Worm (Caenorhabditis elegans) whole organism, L4 larva: Measurements from ENCODE around the gene Y75B8A.7.
A peak's percentile ranks its signal among the peaks of the same experiment; 100 is the strongest.

ENCODE experiments used
- F10B5.3 ChIP-seq: sonication (generic microtip); optimal IDR thresholded peaks from 2 replicates; lab custom pipeline; 2016; ENCODE audit warnings: mild to moderate bottlenecking, missing genetic modification characterization, missing compliant biosample characterization
- F26F4.8 ChIP-seq: fragments of 200-800 bp; sonication (Bioruptor generic); conservative IDR thresholded peaks from 2 replicates; pipeline ENCODE4 v1.3.6; 2022; ENCODE audit warnings: missing genetic modification characterization, missing compliant biosample characterization
- F37D6.2 ChIP-seq: sonication (generic microtip); optimal IDR thresholded peaks from 2 replicates; lab custom pipeline; 2016; ENCODE audit warnings: mild to moderate bottlenecking, missing genetic modification characterization, missing compliant biosample characterization
- F49E8.2 ChIP-seq: sonication (generic microtip); optimal IDR thresholded peaks from 2 replicates; lab custom pipeline; 2016; ENCODE audit warnings: missing compliant biosample characterization, mild to moderate bottlenecking, missing genetic modification characterization, borderline replicate concordance
- T20F7.1 ChIP-seq: fragments of 200-800 bp; sonication (Bioruptor generic); optimal IDR thresholded peaks from 2 replicates; lab custom pipeline; 2018; ENCODE audit warnings: mild to moderate bottlenecking, missing genetic modification characterization, missing compliant biosample characterization
- Y105C5A.15 ChIP-seq: fragments of 200-800 bp; sonication (Bioruptor generic); IDR thresholded peaks from 2 replicates; pipeline ENCODE4 v1.3.6; 2022; ENCODE audit warnings: missing genetic modification characterization, missing compliant biosample characterization
- aly-2 ChIP-seq: sonication (generic microtip); optimal IDR thresholded peaks from 2 replicates; lab custom pipeline; 2018; ENCODE audit warnings: missing biosample characterization, missing genetic modification characterization
- arid-1 ChIP-seq: fragments of 200-800 bp; sonication (Bioruptor generic); conservative IDR thresholded peaks from 2 replicates; pipeline ENCODE4 v1.3.6; 2022; ENCODE audit warnings: missing genetic modification reagents, missing genetic modification characterization, missing compliant biosample characterization
- attf-4 ChIP-seq: sonication (generic microtip); optimal IDR thresholded peaks from 3 replicates; lab custom pipeline; 2017; ENCODE audit warnings: missing biosample characterization, missing genetic modification characterization
- ceh-20 ChIP-seq: fragments of 200-800 bp; sonication (Bioruptor generic); IDR thresholded peaks from 2 replicates; pipeline ENCODE4 v1.3.6; 2022; ENCODE audit warnings: missing genetic modification reagents, missing genetic modification characterization, missing compliant biosample characterization
- ceh-32 ChIP-seq: sonication (generic microtip); optimal IDR thresholded peaks from 2 replicates; lab custom pipeline; 2016; ENCODE audit warnings: mild to moderate bottlenecking, missing genetic modification characterization, missing compliant biosample characterization; ENCODE audit not compliant: poor library complexity
- ceh-44 ChIP-seq: fragments of 200-800 bp; sonication (Bioruptor generic); IDR thresholded peaks from 2 replicates; pipeline ENCODE4 v1.3.6; 2022; ENCODE audit warnings: missing genetic modification reagents, missing genetic modification characterization, missing compliant biosample characterization
- ceh-62 ChIP-seq: sonication (generic microtip); optimal IDR thresholded peaks from 2 replicates; lab custom pipeline; 2017; ENCODE audit warnings: missing biosample characterization, missing genetic modification characterization
- ces-1 ChIP-seq: fragments of 150-350 bp; sonication (generic microtip); optimal IDR thresholded peaks from 4 replicates; lab custom pipeline; 2014; ENCODE audit warnings: missing biosample characterization, missing genetic modification reagents, missing genetic modification characterization
- daf-12 ChIP-seq: fragments of 150-350 bp; optimal IDR thresholded peaks from 2 replicates; lab custom pipeline; 2014; ENCODE audit warnings: missing biosample characterization, missing genetic modification reagents, missing genetic modification characterization
- daf-16 ChIP-seq, 3 experiments: sonication (generic microtip); optimal IDR thresholded peaks; 2 replicates each; lab custom pipeline; 2016 to 2017; ENCODE audit warnings: missing genetic modification characterization in 3 of 3, missing genetic modification reagents in 3 of 3, mild to moderate bottlenecking in 2 of 3, missing compliant biosample characterization in 2 of 3, missing biosample characterization in 1 of 3, moderate library complexity in 1 of 3
- dpl-1 ChIP-seq: fragments of 150-350 bp; optimal IDR thresholded peaks from 2 replicates; lab custom pipeline; 2014; ENCODE audit warnings: missing biosample characterization, missing genetic modification reagents, missing genetic modification characterization
- dve-1 ChIP-seq: sonication (generic microtip); optimal IDR thresholded peaks from 2 replicates; lab custom pipeline; 2017; ENCODE audit warnings: antibody characterized with exemption, mild to moderate bottlenecking, missing genetic modification characterization, missing compliant biosample characterization; ENCODE audit not compliant: insufficient read depth
- egl-27 ChIP-seq: sonication (generic microtip); optimal IDR thresholded peaks from 3 replicates; lab custom pipeline; 2017; ENCODE audit warnings: missing biosample characterization, missing genetic modification reagents, missing genetic modification characterization
- fkh-10 ChIP-seq: fragments of 150-350 bp; optimal IDR thresholded peaks from 2 replicates; lab custom pipeline; 2014; ENCODE audit warnings: missing biosample characterization, missing genetic modification reagents, missing genetic modification characterization
- hlh-30 ChIP-seq: sonication (generic microtip); optimal IDR thresholded peaks from 2 replicates; lab custom pipeline; 2017; ENCODE audit warnings: antibody characterized with exemption, mild to moderate bottlenecking, missing genetic modification characterization, missing compliant biosample characterization; ENCODE audit not compliant: insufficient read depth
- lin-1 ChIP-seq: fragments of 200-800 bp; sonication (Bioruptor generic); IDR thresholded peaks from 2 replicates; pipeline ENCODE4 v1.3.6; 2022; ENCODE audit warnings: missing genetic modification reagents, missing genetic modification characterization, missing compliant biosample characterization
- lin-13 ChIP-seq: fragments of 150-350 bp; optimal IDR thresholded peaks from 2 replicates; lab custom pipeline; 2014; ENCODE audit warnings: missing biosample characterization, missing genetic modification reagents, missing genetic modification characterization
- lin-15B ChIP-seq: fragments of 150-350 bp; sonication (generic microtip); optimal IDR thresholded peaks from 3 replicates; lab custom pipeline; 2014; ENCODE audit warnings: missing biosample characterization, missing genetic modification characterization
- lin-38 ChIP-seq: fragments of 200-800 bp; sonication (Bioruptor generic); IDR thresholded peaks from 2 replicates; pipeline ENCODE4 v1.3.6; 2022; ENCODE audit warnings: missing genetic modification reagents, missing genetic modification characterization, missing compliant biosample characterization
- lin-39 ChIP-seq: fragments of 150-350 bp; optimal IDR thresholded peaks from 2 replicates; lab custom pipeline; 2014; ENCODE audit warnings: missing biosample characterization, missing genetic modification reagents, missing genetic modification characterization
- lsy-2 ChIP-seq, 2 experiments: fragments of 150-350 bp in 1 of 2; sonication (generic microtip) in 1 of 2; optimal IDR thresholded peaks; 2 replicates each; lab custom pipeline; 2014 to 2017; ENCODE audit warnings: missing biosample characterization in 2 of 2, missing genetic modification characterization in 2 of 2
- madf-5 ChIP-seq, 2 experiments: fragments of 200-800 bp; sonication (Bioruptor generic); IDR thresholded peaks; 2 replicates each; pipeline ENCODE4 v1.3.6; 2022; ENCODE audit warnings: missing compliant biosample characterization in 2 of 2, missing genetic modification characterization in 2 of 2
- mep-1 ChIP-seq: fragments of 150-350 bp; sonication (generic microtip); optimal IDR thresholded peaks from 3 replicates; lab custom pipeline; 2014; ENCODE audit warnings: missing biosample characterization, missing genetic modification characterization
- mes-2 ChIP-seq: sonication (generic microtip); optimal IDR thresholded peaks from 2 replicates; lab custom pipeline; 2016; ENCODE audit warnings: missing genotype, mild to moderate bottlenecking, missing genetic modification characterization, missing compliant biosample characterization; ENCODE audit not compliant: poor library complexity, severe bottlenecking
- nhr-102 ChIP-seq: sonication (generic microtip); optimal IDR thresholded peaks from 2 replicates; lab custom pipeline; 2016; ENCODE audit warnings: mild to moderate bottlenecking, missing genetic modification characterization, moderate library complexity, missing compliant biosample characterization
- nhr-11 ChIP-seq: fragments of 150-350 bp; optimal IDR thresholded peaks from 2 replicates; lab custom pipeline; 2014; ENCODE audit warnings: missing biosample characterization, missing genetic modification characterization
- nhr-111 ChIP-seq: fragments of 200-800 bp; sonication (Bioruptor generic); optimal IDR thresholded peaks from 2 replicates; lab custom pipeline; 2018; ENCODE audit warnings: mild to moderate bottlenecking, missing genetic modification characterization, missing compliant biosample characterization
- nhr-28 ChIP-seq: fragments of 150-350 bp; optimal IDR thresholded peaks from 2 replicates; lab custom pipeline; 2014; ENCODE audit warnings: missing biosample characterization, missing genetic modification characterization
- nhr-41 ChIP-seq: fragments of 200-800 bp; sonication (Bioruptor generic); IDR thresholded peaks from 2 replicates; pipeline ENCODE4 v1.3.6; 2022; ENCODE audit warnings: missing genetic modification reagents, missing genetic modification characterization, missing compliant biosample characterization
- nhr-76 ChIP-seq: fragments of 150-350 bp; optimal IDR thresholded peaks from 2 replicates; lab custom pipeline; 2014; ENCODE audit warnings: missing biosample characterization, missing genetic modification characterization
- saeg-2 ChIP-seq: fragments of 200-800 bp; sonication (Bioruptor generic); IDR thresholded peaks from 2 replicates; pipeline ENCODE4 v1.3.6; 2022; ENCODE audit warnings: missing genetic modification reagents, missing genetic modification characterization, missing compliant biosample characterization
- snpc-1.2 ChIP-seq: fragments of 200-800 bp; sonication (Bioruptor generic); IDR thresholded peaks from 2 replicates; pipeline ENCODE4 v1.3.6; 2022; ENCODE audit warnings: missing genetic modification reagents, missing genetic modification characterization, missing compliant biosample characterization
- spr-3 ChIP-seq: fragments of 200-800 bp; sonication (Bioruptor generic); optimal IDR thresholded peaks from 2 replicates; lab custom pipeline; 2018; ENCODE audit warnings: mild to moderate bottlenecking, missing genetic modification characterization, missing compliant biosample characterization
- tra-1 ChIP-seq: fragments of 200-800 bp; sonication (Bioruptor generic); IDR thresholded peaks from 2 replicates; pipeline ENCODE4 v1.3.6; 2022; ENCODE audit warnings: missing genetic modification reagents, missing genetic modification characterization, missing compliant biosample characterization
- unc-130 ChIP-seq: sonication (generic microtip); optimal IDR thresholded peaks from 2 replicates; lab custom pipeline; 2016; ENCODE audit warnings: missing genetic modification reagents, missing genetic modification characterization, missing compliant biosample characterization
- unc-39 ChIP-seq: sonication (generic microtip); optimal IDR thresholded peaks from 2 replicates; lab custom pipeline; 2017; ENCODE audit warnings: missing biosample characterization, missing genetic modification characterization
- zip-2 ChIP-seq: fragments of 150-350 bp; optimal IDR thresholded peaks from 2 replicates; lab custom pipeline; 2014; ENCODE audit warnings: missing biosample characterization, missing genetic modification characterization
- ztf-7 ChIP-seq: fragments of 150-350 bp; optimal IDR thresholded peaks from 2 replicates; lab custom pipeline; 2014; ENCODE audit warnings: missing biosample characterization, missing genetic modification characterization

The Y75B8A.7 gene

DNA sequence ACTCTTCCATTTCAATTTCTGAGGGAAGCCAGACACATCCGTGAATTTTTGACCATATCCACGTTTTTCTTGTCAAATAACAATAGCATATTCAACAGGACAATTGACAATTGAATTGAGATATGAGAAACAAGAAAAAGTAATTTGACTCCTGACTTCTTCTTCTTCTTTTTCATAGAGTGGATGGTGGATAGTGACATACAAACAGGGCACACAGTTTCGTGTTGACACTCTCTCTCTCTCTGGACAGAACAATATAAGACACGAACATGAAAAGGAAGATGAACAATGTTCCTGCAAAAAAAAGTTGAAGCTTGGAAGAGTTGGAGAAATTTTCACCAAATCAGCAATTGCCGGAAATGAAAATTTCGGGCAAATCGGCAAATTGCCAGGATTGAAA is 1.6 kb upstream of the Y75B8A.7 start:
- TF ChIP-seq ces-1 (GFP tag; lab: Kevin White, UChicago) (no peak), nhr-28 (no peak), lin-39 (no peak), tra-1 (GFP tag; lab: Robert Waterston, UW) (no peak), F37D6.2 (tag; lab: Kevin White, UChicago) (no peak), madf-5 (GFP tag; IDR thresholded peaks at IDR 0.05; lab: Robert Waterston, UW) (no peak), lin-13 (no peak), T20F7.1 (GFP tag; lab: Kevin White, UChicago) (no peak), nhr-102 (tag; lab: Kevin White, UChicago) (no peak), nhr-111 (GFP tag; lab: Kevin White, UChicago) (no peak), F49E8.2 (tag; lab: Kevin White, UChicago) (no peak), ceh-20 (GFP tag; lab: Robert Waterston, UW) (no peak), arid-1 (no peak), attf-4 (tag; lab: Kevin White, UChicago) (no peak), F10B5.3 (tag; lab: Kevin White, UChicago) (no peak), ztf-7 (no peak), ceh-32 (tag; lab: Kevin White, UChicago) (no peak)
- TF ChIP-seq, all 104 proteins: peak for 0

DNA sequence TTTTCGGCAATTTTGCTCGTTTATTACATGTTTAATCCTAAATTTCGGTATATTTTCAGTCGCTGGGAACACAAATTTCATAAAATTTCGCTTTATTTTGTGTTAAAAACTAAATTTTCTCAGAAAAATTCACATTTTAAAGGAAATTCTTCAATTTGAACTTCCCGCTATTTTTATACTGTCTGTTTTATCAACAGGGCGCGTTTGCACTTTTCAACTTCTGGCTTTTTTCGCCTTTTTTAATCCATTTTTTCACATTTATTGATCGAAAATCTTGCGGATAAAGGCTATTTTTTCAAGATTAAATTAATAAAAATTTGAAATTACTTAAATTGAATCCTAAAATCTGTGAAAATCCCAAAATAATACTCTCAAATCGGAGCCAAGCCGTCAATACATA is 542 bp upstream of the Y75B8A.7 start:
- TF ChIP-seq lin-1 (GFP tag; lab: Robert Waterston, UW) = no peak
- peak; percentile 5 for TF ChIP-seq hlh-30 (tag; lab: Kevin White, UChicago)
- no peak for TF ChIP-seq spr-3 (GFP tag; lab: Kevin White, UChicago)
- peak; percentile 38 for TF ChIP-seq mes-2
- TF ChIP-seq dpl-1 (GFP tag; lab: Kevin White, UChicago) = peak; percentile 91
- no peak for TF ChIP-seq ceh-20 (GFP tag; lab: Robert Waterston, UW)
- no peak for TF ChIP-seq aly-2 (tag; lab: Kevin White, UChicago)
- no peak for TF ChIP-seq zip-2 (tag; lab: Kevin White, UChicago)
- no peak for TF ChIP-seq nhr-11
- peak; percentile 21 for TF ChIP-seq dve-1 (tag; lab: Kevin White, UChicago)
- TF ChIP-seq daf-16 (GFP tag; optimal IDR thresholded peaks at IDR 0.05; lab: Kevin White, UChicago) = no peak
- no peak for TF ChIP-seq daf-16 (tag; optimal IDR thresholded peaks at IDR 0.05; lab: Kevin White, UChicago)
- peak in 1 of 2 experiments; percentile 71 for TF ChIP-seq lsy-2 (tag; optimal IDR thresholded peaks at IDR 0.05; lab: Kevin White, UChicago)
- peak; percentile 28 for TF ChIP-seq mep-1
- TF ChIP-seq lin-38 = peak; percentile 93
- TF ChIP-seq daf-12 (tag; lab: Kevin White, UChicago) = no peak

DNA sequence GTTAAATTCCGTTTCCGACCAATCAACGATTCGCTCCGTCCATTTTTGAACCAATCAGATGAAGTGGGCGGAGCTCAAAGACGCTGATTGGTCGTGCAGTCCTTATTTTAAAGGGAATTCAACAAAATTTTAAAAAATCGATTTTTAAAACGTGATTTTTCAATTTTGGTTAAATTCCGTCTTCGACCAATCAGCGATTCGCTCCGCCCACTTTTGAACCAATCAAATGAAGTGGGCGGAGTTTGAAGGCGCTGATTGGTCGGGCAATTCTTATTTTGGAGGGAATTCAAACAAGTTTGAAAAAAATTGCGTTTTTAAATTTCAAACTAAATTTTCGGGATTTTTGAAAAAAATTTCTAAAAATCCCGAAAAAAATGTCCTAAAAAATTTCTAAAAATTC is 815 bp downstream of the Y75B8A.7 start:
- TF ChIP-seq ceh-44 (GFP tag; lab: Robert Waterston, UW) (no peak), nhr-76 (tag; lab: Kevin White, UChicago) (no peak)

DNA sequence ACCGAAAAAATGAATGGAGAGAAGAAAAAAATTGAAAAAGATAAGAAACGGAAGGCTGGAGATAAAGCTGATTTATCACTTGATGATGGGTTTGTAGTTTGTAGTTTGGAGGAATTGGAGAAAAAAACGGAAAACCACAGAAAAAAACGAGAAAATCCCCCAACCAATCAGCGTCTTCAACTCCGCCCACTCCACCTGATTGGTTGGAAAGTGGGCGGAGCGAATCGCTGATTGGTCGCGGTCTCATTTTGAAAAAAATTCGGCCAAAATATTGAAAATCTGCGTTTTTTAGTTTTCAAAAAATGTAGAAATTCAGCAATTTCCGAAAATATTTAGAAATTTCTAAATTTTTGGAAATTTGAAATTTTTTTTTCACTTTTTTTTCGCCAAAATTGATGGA is 3.1 kb downstream of the Y75B8A.7 start:
- TF ChIP-seq unc-39 (tag; lab: Kevin White, UChicago) = no peak
- TF ChIP-seq egl-27 (tag; lab: Kevin White, UChicago) = no peak
- TF ChIP-seq lin-15B = no peak
- no peak for TF ChIP-seq ztf-7
- TF ChIP-seq nhr-102 (tag; lab: Kevin White, UChicago) = no peak
- no peak for TF ChIP-seq unc-130 (GFP tag; lab: Kevin White, UChicago)
- TF ChIP-seq snpc-1.2 (GFP tag; lab: Robert Waterston, UW) = no peak
- TF ChIP-seq ceh-62 = no peak
- TF ChIP-seq dve-1 (tag; lab: Kevin White, UChicago) = no peak
- no peak for TF ChIP-seq saeg-2 (GFP tag; lab: Robert Waterston, UW)
- no peak for TF ChIP-seq lsy-2 (tag; optimal IDR thresholded peaks at IDR 0.05; lab: Kevin White, UChicago)
- no peak for TF ChIP-seq Y105C5A.15 (GFP tag; lab: Robert Waterston, UW)
- TF ChIP-seq fkh-10 (GFP tag; lab: Kevin White, UChicago) = no peak
- TF ChIP-seq nhr-11 = no peak
- TF ChIP-seq daf-16 (GFP tag; optimal IDR thresholded peaks at IDR 0.05; lab: Kevin White, UChicago) = no peak
- no peak for TF ChIP-seq daf-16 (tag; optimal IDR thresholded peaks at IDR 0.05; lab: Kevin White, UChicago)
- no peak for TF ChIP-seq lin-38
- TF ChIP-seq arid-1 = no peak
- no peak for TF ChIP-seq lin-13
- no peak for TF ChIP-seq nhr-41 (GFP tag; lab: Robert Waterston, UW)
- no peak for TF ChIP-seq F26F4.8 (GFP tag; lab: Robert Waterston, UW)
